Worm (Caenorhabditis elegans) whole organism, late embryonic: ENCODE measurements around the gene sru-38.

ENCODE experiments used
- C08G9.2 ChIP-seq: sonication (generic microtip); optimal IDR thresholded peaks from 2 replicates; lab custom pipeline; 2016; ENCODE audit warnings: mild to moderate bottlenecking, missing genetic modification characterization, moderate library complexity, missing compliant biosample characterization
- C38D4.7 ChIP-seq: fragments of 200-800 bp; sonication (Bioruptor generic); optimal IDR thresholded peaks from 2 replicates; lab custom pipeline; 2018; ENCODE audit warnings: mild to moderate bottlenecking, missing genetic modification characterization, moderate library complexity, missing compliant biosample characterization
- K09A11.1 ChIP-seq: sonication (generic microtip); optimal IDR thresholded peaks from 2 replicates; lab custom pipeline; 2017; ENCODE audit warnings: antibody characterized with exemption, mild to moderate bottlenecking, missing genetic modification characterization, missing compliant biosample characterization; ENCODE audit not compliant: insufficient read depth
- Y22D7AL.16 ChIP-seq: sonication (generic microtip); optimal IDR thresholded peaks from 2 replicates; lab custom pipeline; 2016; ENCODE audit warnings: missing genetic modification characterization, missing compliant biosample characterization
- ama-1 ChIP-seq: fragments of 150-350 bp; optimal IDR thresholded peaks from 2 replicates; lab custom pipeline; 2014
- ceh-14 ChIP-seq: sonication (generic microtip); optimal IDR thresholded peaks from 2 replicates; lab custom pipeline; 2016; ENCODE audit warnings: missing genotype, missing genetic modification characterization, missing compliant biosample characterization
- ceh-18 ChIP-seq: sonication (generic microtip); optimal IDR thresholded peaks from 2 replicates; lab custom pipeline; 2016; ENCODE audit warnings: missing genetic modification characterization, missing compliant biosample characterization
- ceh-19 ChIP-seq: fragments of 200-800 bp; sonication (Bioruptor generic); optimal IDR thresholded peaks from 2 replicates; lab custom pipeline; 2018; ENCODE audit warnings: mild to moderate bottlenecking, missing genetic modification characterization, missing compliant biosample characterization
- ceh-24 ChIP-seq: sonication (generic microtip); optimal IDR thresholded peaks from 2 replicates; lab custom pipeline; 2016; ENCODE audit warnings: mild to moderate bottlenecking, missing genetic modification characterization, missing compliant biosample characterization
- ceh-48 ChIP-seq: sonication (generic microtip); optimal IDR thresholded peaks from 2 replicates; lab custom pipeline; 2016; ENCODE audit warnings: missing genetic modification characterization, inconsistent platforms, missing compliant biosample characterization
- ceh-9 ChIP-seq: sonication (generic microtip); optimal IDR thresholded peaks from 2 replicates; lab custom pipeline; 2016; ENCODE audit warnings: mild to moderate bottlenecking, missing genetic modification characterization, inconsistent platforms, missing compliant biosample characterization
- dve-1 ChIP-seq: sonication (generic microtip); optimal IDR thresholded peaks from 2 replicates; lab custom pipeline; 2017; ENCODE audit warnings: antibody characterized with exemption, mild to moderate bottlenecking, missing genetic modification characterization, missing compliant biosample characterization
- elt-2 ChIP-seq: sonication (generic microtip); optimal IDR thresholded peaks from 2 replicates; lab custom pipeline; 2016; ENCODE audit warnings: missing genetic modification reagents, missing genetic modification characterization, missing compliant biosample characterization
- ets-4 ChIP-seq: sonication (generic microtip); optimal IDR thresholded peaks from 2 replicates; lab custom pipeline; 2016; ENCODE audit warnings: missing genetic modification characterization, missing compliant biosample characterization
- eyg-1 ChIP-seq: sonication (generic microtip); optimal IDR thresholded peaks from 2 replicates; lab custom pipeline; 2016; ENCODE audit warnings: missing genotype, missing genetic modification characterization, missing compliant biosample characterization
- fkh-10 ChIP-seq: fragments of 150-350 bp; optimal IDR thresholded peaks from 2 replicates; lab custom pipeline; 2014; ENCODE audit warnings: missing biosample characterization, missing genetic modification reagents, missing genetic modification characterization
- fkh-6 ChIP-seq: sonication (generic microtip); optimal IDR thresholded peaks from 2 replicates; lab custom pipeline; 2016; ENCODE audit warnings: missing genetic modification characterization, missing compliant biosample characterization
- gmeb-2 ChIP-seq: sonication (generic microtip); optimal IDR thresholded peaks from 2 replicates; lab custom pipeline; 2016; ENCODE audit warnings: missing genetic modification characterization, inconsistent platforms, missing compliant biosample characterization
- hlh-13 ChIP-seq: fragments of 200-800 bp; sonication (Bioruptor generic); optimal IDR thresholded peaks from 2 replicates; lab custom pipeline; 2018; ENCODE audit warnings: mild to moderate bottlenecking, missing genetic modification characterization, missing compliant biosample characterization
- hlh-15 ChIP-seq: sonication (generic microtip); optimal IDR thresholded peaks from 2 replicates; lab custom pipeline; 2016; ENCODE audit warnings: missing genetic modification characterization, missing compliant biosample characterization
- hlh-6 ChIP-seq: sonication (generic microtip); optimal IDR thresholded peaks from 2 replicates; lab custom pipeline; 2016; ENCODE audit warnings: missing genotype, missing genetic modification characterization, missing compliant biosample characterization
- lim-6 ChIP-seq: sonication (generic microtip); optimal IDR thresholded peaks from 2 replicates; lab custom pipeline; 2016; ENCODE audit warnings: missing genetic modification characterization, missing compliant biosample characterization
- lin-11 ChIP-seq: fragments of 200-800 bp; sonication (Bioruptor generic); optimal IDR thresholded peaks from 2 replicates; lab custom pipeline; 2018; ENCODE audit warnings: mild to moderate bottlenecking, missing genetic modification characterization, missing compliant biosample characterization
- madf-2 ChIP-seq: sonication (generic microtip); optimal IDR thresholded peaks from 2 replicates; lab custom pipeline; 2017; ENCODE audit warnings: missing genetic modification characterization, missing compliant biosample characterization
- nfya-1 ChIP-seq: sonication (generic microtip); optimal IDR thresholded peaks from 2 replicates; lab custom pipeline; 2017; ENCODE audit warnings: missing genetic modification characterization, mild to moderate bottlenecking, missing compliant biosample characterization, antibody characterized with exemption, moderate library complexity
- nhr-11 ChIP-seq: fragments of 150-350 bp; optimal IDR thresholded peaks from 2 replicates; lab custom pipeline; 2014; ENCODE audit warnings: missing biosample characterization, missing genetic modification characterization
- pax-1 ChIP-seq: fragments of 150-350 bp; optimal IDR thresholded peaks from 2 replicates; lab custom pipeline; 2014; ENCODE audit warnings: missing biosample characterization, missing genetic modification characterization
- pha-2 ChIP-seq: sonication (generic microtip); optimal IDR thresholded peaks from 2 replicates; lab custom pipeline; 2017; ENCODE audit warnings: mild to moderate bottlenecking, missing genetic modification characterization, missing compliant biosample characterization
- pha-4 ChIP-seq: fragments of 150-350 bp; optimal IDR thresholded peaks from 2 replicates; lab custom pipeline; 2018; ENCODE audit warnings: missing biosample characterization, missing genetic modification reagents, missing genetic modification characterization
- pqm-1 ChIP-seq: sonication (generic microtip); optimal IDR thresholded peaks from 2 replicates; lab custom pipeline; 2016; ENCODE audit warnings: missing genetic modification characterization, missing compliant biosample characterization
- pros-1 ChIP-seq: fragments of 150-350 bp; optimal IDR thresholded peaks from 2 replicates; lab custom pipeline; 2014; ENCODE audit warnings: missing biosample characterization, missing genetic modification reagents, missing genetic modification characterization
- sox-2 ChIP-seq: fragments of 200-800 bp; sonication (Bioruptor generic); IDR thresholded peaks from 2 replicates; pipeline ENCODE4 v1.3.6; 2022; ENCODE audit warnings: missing genetic modification reagents, missing genetic modification characterization, missing compliant biosample characterization
- tbx-2 ChIP-seq: sonication (generic microtip); optimal IDR thresholded peaks from 2 replicates; lab custom pipeline; 2016; ENCODE audit warnings: missing genetic modification characterization, missing compliant biosample characterization
- tbx-7 ChIP-seq: sonication (generic microtip); optimal IDR thresholded peaks from 2 replicates; lab custom pipeline; 2016; ENCODE audit warnings: missing genotype, missing genetic modification characterization, missing compliant biosample characterization
- unc-3 ChIP-seq, 2 experiments: fragments of 200-800 bp in 1 of 2; sonication (Bioruptor generic) in 1 of 2; sonication (generic microtip) in 1 of 2; conservative IDR thresholded peaks in 1 of 2; optimal IDR thresholded peaks in 1 of 2; 2 replicates each; pipeline versions ENCODE4 v1.3.6 to Lab custom; 2016 to 2022; ENCODE audit warnings: missing compliant biosample characterization in 2 of 2, missing genetic modification characterization in 2 of 2, missing genetic modification reagents in 1 of 2
- unc-55 ChIP-seq: sonication (generic microtip); optimal IDR thresholded peaks from 2 replicates; lab custom pipeline; 2017; ENCODE audit warnings: missing biosample characterization, missing genetic modification reagents, missing genetic modification characterization
- ztf-16 ChIP-seq: sonication (generic microtip); optimal IDR thresholded peaks from 2 replicates; lab custom pipeline; 2017; ENCODE audit warnings: missing genetic modification characterization, missing compliant biosample characterization

Gene sru-38

DNA sequence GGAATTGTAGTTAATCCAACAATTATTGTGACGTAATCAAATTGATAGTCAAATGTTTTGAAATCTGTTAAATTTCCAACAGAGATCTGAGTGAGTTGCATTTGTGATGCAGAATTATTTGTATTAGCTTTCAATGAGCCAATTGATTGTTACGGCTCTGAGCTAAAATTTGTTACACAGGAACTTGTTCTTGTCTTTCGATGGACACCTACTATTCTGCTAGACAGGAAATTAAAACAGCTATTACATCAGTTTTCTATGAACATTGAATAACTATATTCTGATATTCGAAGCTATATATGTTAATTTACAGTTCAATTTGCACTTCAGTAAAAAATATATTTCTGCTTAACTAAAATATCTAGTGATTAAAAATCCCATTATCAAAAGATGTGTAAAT, 1.9 kb downstream of the sru-38 start, which contains the start of gene sru-40:
sru-40 (minus strand) TSS at position 101 of the 400 bp plus-strand sequence.
- TF ChIP-seq ztf-16: no peak
- no peak for TF ChIP-seq eyg-1
- TF ChIP-seq tbx-2 (tag; lab: Kevin White, UChicago): no peak
- no peak for TF ChIP-seq Y22D7AL.16 (tag; lab: Kevin White, UChicago)
- TF ChIP-seq sox-2: no peak
- no peak for TF ChIP-seq gmeb-2
- TF ChIP-seq unc-55 (GFP tag; lab: Kevin White, UChicago): no peak
- TF ChIP-seq hlh-13 (GFP tag; lab: Kevin White, UChicago): no peak
- no peak for TF ChIP-seq ceh-18 (tag; lab: Kevin White, UChicago)
- no peak for TF ChIP-seq ceh-48 (tag; lab: Kevin White, UChicago)
- no peak for TF ChIP-seq ceh-9 (tag; lab: Kevin White, UChicago)
- no peak for TF ChIP-seq nfya-1 (tag; lab: Kevin White, UChicago)

DNA sequence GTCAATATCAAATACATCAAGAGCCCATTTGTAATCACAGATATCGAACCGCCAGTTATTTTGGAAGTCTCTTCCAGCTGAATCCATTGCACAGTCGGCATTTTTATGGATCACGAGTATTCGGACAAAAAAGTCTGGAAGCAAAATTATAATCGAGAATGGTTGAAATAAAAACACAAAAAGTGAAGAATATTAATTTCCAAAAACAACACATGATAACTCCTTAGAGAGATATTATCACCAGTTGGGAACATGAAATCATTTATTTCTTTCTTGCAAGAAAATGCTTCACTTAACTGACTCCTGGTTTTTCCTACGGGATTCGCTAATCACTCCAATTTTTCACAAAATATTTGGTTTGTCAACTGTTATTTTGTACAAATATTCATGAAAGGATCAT, 11.7 kb downstream of the sru-38 start, which contains the start of gene str-2:
str-2 (minus strand) TSS at position 101 of the 400 bp plus-strand sequence.
- TF ChIP-seq K09A11.1 (no peak), ceh-48 (tag; lab: Kevin White, UChicago) (no peak), unc-3 (GFP tag; conservative IDR thresholded peaks at IDR 0.05; lab: Robert Waterston, UW) (no peak), unc-3 (tag; optimal IDR thresholded peaks at IDR 0.05; lab: Kevin White, UChicago) (no peak), pax-1 (no peak), ceh-24 (tag; lab: Kevin White, UChicago) (no peak), dve-1 (tag; lab: Kevin White, UChicago) (no peak), ama-1 (lab: Kevin White, UChicago) (no peak), madf-2 (tag; lab: Kevin White, UChicago) (no peak), Y22D7AL.16 (tag; lab: Kevin White, UChicago) (no peak), hlh-15 (tag; lab: Kevin White, UChicago) (no peak), ceh-19 (GFP tag; lab: Kevin White, UChicago) (no peak), pha-4 (tag; lab: Kevin White, UChicago) (no peak), pros-1 (tag; lab: Kevin White, UChicago) (no peak), fkh-10 (GFP tag; lab: Kevin White, UChicago) (no peak)

DNA sequence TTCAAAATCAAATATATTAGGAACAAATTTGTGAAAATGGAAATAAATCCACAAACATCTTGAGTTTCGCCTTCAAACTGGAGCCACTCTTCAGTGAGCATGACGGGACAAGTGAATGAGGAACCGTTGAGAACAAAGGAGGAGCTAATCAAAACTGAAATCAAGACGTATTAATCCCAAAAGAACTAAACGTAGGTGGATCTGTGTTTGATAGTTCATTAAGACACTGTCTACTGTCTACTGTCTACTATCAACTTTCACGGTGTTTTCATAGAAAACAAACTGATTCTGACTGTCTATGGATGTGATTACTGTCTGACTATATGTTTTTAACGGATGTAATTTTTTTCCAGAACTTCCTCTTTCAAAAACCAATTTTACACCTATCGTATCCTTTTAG, 14.1 kb downstream of the sru-38 start, which contains the start of gene str-193:
str-193 (minus strand) TSS at position 101 of the 400 bp plus-strand sequence.
- TF ChIP-seq fkh-10 (GFP tag; lab: Kevin White, UChicago) (no peak), C38D4.7 (GFP tag; lab: Kevin White, UChicago) (no peak), nhr-11 (tag; lab: Kevin White, UChicago) (no peak), pha-2 (tag; lab: Kevin White, UChicago) (no peak), gmeb-2 (no peak), pros-1 (tag; lab: Kevin White, UChicago) (no peak), ceh-24 (tag; lab: Kevin White, UChicago) (no peak), madf-2 (tag; lab: Kevin White, UChicago) (no peak), hlh-6 (no peak), tbx-7 (tag; lab: Kevin White, UChicago) (no peak), lim-6 (no peak), elt-2 (tag; lab: Kevin White, UChicago) (no peak), ceh-18 (tag; lab: Kevin White, UChicago) (no peak), unc-3 (GFP tag; conservative IDR thresholded peaks at IDR 0.05; lab: Robert Waterston, UW) (no peak), unc-3 (tag; optimal IDR thresholded peaks at IDR 0.05; lab: Kevin White, UChicago) (no peak), ceh-14 (no peak), lin-11 (tag; lab: Kevin White, UChicago) (no peak), ets-4 (tag; lab: Kevin White, UChicago) (no peak), pqm-1 (tag; lab: Kevin White, UChicago) (no peak)
- TF ChIP-seq, all 69 proteins: peak for 0

DNA sequence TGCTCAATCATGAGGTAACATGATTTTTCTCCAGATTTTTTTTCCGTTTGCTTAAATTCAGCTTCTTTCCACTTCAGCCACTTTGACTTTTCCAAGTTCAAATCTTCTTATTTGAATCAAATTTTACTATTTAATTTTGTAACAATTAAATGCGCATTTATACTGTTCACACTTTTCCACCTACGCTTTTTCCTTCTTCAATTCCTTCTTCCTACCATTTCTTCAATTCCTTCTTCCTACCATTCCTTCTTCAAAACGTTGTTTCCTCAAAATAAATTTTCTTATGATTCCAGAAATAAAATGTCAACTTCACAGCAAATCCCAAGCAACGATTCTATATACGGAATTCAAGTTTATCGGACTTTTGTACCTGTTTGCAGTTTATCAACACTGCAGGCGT, 19.5 kb downstream of the sru-38 start, which contains the start of gene sru-31:
sru-31 (plus strand) TSS at position 301 of the 400 bp plus-strand sequence.
- TF ChIP-seq fkh-6 (tag; lab: Kevin White, UChicago) (no peak), C08G9.2 (tag; lab: Kevin White, UChicago) (no peak), ama-1 (lab: Kevin White, UChicago) (no peak)
